Worm (Caenorhabditis elegans): ENCODE measurements around the gene Y43F8C.5.

DNA sequence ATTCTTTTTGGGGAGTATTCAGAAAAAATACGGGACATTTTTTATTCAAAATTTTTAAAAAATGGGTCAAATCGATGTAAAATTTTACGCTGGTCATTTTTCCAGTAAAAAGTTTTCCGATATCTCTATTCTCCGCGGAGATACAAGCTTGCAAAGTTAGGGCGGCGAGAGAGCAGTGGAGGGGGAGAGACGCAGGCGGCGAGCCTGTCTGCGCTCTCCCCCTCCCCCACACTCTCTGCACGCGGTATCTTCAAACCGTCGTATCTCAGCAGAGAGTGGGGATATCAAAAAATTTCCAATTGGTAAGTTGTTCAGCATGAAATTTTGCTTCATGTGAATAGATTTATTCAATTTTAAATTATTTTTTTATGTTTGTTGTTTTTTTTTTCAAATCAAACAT lies 39.4 kb upstream of the Y43F8C.5 start:
- no peak for TF ChIP-seq egl-27 (tag; optimal IDR thresholded peaks at IDR 0.05)
- TF ChIP-seq fkh-10 (GFP tag; optimal IDR thresholded peaks at IDR 0.05): no peak
- no peak for TF ChIP-seq sea-2 (GFP tag; optimal IDR thresholded peaks at IDR 0.05)
- TF ChIP-seq aly-2 (tag; optimal IDR thresholded peaks at IDR 0.05): no peak
- no peak for TF ChIP-seq ama-1 (optimal IDR thresholded peaks at IDR 0.05)
- TF ChIP-seq unc-62 (GFP tag; optimal IDR thresholded peaks at IDR 0.05): no peak
- TF ChIP-seq ceh-82 (tag; optimal IDR thresholded peaks at IDR 0.05): no peak
- no peak for TF ChIP-seq ceh-9 (tag; optimal IDR thresholded peaks at IDR 0.05)
- no peak for TF ChIP-seq unc-39 (tag; optimal IDR thresholded peaks at IDR 0.05)
- no peak for TF ChIP-seq nhr-25 (tag; optimal IDR thresholded peaks at IDR 0.05)
- no peak for TF ChIP-seq elt-1 (tag; optimal IDR thresholded peaks at IDR 0.05)
- no peak for TF ChIP-seq nhr-237 (tag; optimal IDR thresholded peaks at IDR 0.05)
- TF ChIP-seq snpc-4 (tag; optimal IDR thresholded peaks at IDR 0.05): no peak
- no peak for TF ChIP-seq nhr-28 (tag; optimal IDR thresholded peaks at IDR 0.05)
